Worm (Caenorhabditis elegans): ENCODE results near the gene F23D12.7.

- TF ChIP-seq ham-2 (GFP tag; optimal IDR thresholded peaks at IDR 0.05): no peak
- TF ChIP-seq drap-1 (GFP tag; optimal IDR thresholded peaks at IDR 0.05): no peak
- no peak for TF ChIP-seq nhr-237 (tag; optimal IDR thresholded peaks at IDR 0.05)
- no peak for TF ChIP-seq snpc-4 (tag; optimal IDR thresholded peaks at IDR 0.05)
- no peak for TF ChIP-seq unc-39 (tag; optimal IDR thresholded peaks at IDR 0.05)
- no peak for TF ChIP-seq ces-1 (GFP tag; optimal IDR thresholded peaks at IDR 0.05)
- no peak for TF ChIP-seq elt-1 (tag; optimal IDR thresholded peaks at IDR 0.05; ENCODE audit: borderline replicate concordance, insufficient read depth)
These were observed 6.8 kb upstream of the F23D12.7 start, which contains the start of gene Y66C5A.2 for ce11 chrX:14460412-14460811.
